Worm (Caenorhabditis elegans): Measurements from ENCODE around the gene F45E6.1.

Gene F45E6.1

DNA sequence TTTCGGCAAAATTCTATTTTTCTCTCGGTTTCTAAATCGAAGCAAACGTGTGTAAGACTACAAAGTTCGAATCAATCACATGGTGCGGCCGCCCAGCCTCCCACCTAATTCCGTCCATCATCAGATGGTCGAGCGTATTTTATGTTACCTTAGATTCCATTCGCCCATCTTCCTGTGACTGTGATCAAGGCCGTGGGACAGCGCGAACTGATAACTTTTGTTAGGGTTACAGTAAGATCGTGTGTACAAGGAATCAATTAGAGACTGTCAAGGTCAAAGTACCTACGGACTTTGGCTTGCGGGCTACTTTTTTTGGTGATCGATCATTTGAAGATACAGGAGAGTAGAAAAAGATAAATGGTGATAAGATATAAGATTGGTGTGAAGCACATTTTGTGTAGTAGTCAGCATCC is 45.8 kb upstream of the F45E6.1 start (continued):
- no peak for TF ChIP-seq hlh-17 (GFP tag; optimal IDR thresholded peaks at IDR 0.05; ENCODE audit: borderline replicate concordance)

DNA sequence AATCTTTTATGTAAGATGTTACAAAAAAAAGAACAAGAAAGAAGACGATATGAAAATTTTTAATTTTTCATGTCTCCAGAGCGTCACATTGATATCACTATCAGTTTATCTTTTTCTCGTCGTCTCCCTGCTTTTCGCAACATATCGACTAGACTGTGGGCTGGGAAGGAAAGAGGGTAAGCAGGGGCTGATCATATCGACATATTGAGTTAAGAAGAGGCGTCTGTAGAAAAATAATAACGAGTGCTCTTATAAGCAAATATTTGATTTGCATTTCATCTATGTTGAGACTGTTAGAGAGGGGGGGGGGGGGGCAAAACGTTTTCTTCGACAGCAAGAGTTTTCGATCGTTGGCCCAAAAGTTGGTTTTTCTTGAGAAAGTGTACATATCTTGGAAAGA is 41.7 kb upstream of the F45E6.1 start:
- TF ChIP-seq jun-1 (tag; optimal IDR thresholded peaks at IDR 0.05) (no peak), nhr-19 (GFP tag; conservative IDR thresholded peaks at IDR 0.05) (peak; percentile 34), lin-14 (GFP tag; optimal IDR thresholded peaks at IDR 0.05) (peak; percentile 33), lir-3 (tag; optimal IDR thresholded peaks at IDR 0.05; ENCODE audit: poor library complexity) (no peak), nhr-90 (tag; optimal IDR thresholded peaks at IDR 0.05; ENCODE audit: poor library complexity) (no peak), lsy-2 (tag; optimal IDR thresholded peaks at IDR 0.05) (peak in 1 of 2 experiments; percentile 4), egl-27 (tag; optimal IDR thresholded peaks at IDR 0.05) (peak in 1 of 2 experiments; percentile 10), tbx-2 (tag; optimal IDR thresholded peaks at IDR 0.05) (peak; percentile 5), nhr-85 (tag) (peak; percentile 19), nhr-20 (tag; optimal IDR thresholded peaks at IDR 0.05) (peak; percentile 71), vab-15 (tag; optimal IDR thresholded peaks at IDR 0.05) (no peak), lin-35 (GFP tag; optimal IDR thresholded peaks at IDR 0.05) (peak in 1 of 2 experiments; percentile 13), sox-4 (tag; optimal IDR thresholded peaks at IDR 0.05) (no peak), nhr-77 (tag; optimal IDR thresholded peaks at IDR 0.05) (peak; percentile 37), fkh-8 (tag; optimal IDR thresholded peaks at IDR 0.05) (no peak), lin-39 (tag; optimal IDR thresholded peaks at IDR 0.05) (no peak), mab-9 (GFP tag; IDR thresholded peaks at IDR 0.05) (no peak), sup-37 (GFP tag; optimal IDR thresholded peaks at IDR 0.05) (peak; percentile 8), elt-3 (tag; optimal IDR thresholded peaks at IDR 0.05) (peak in 2 of 6 experiments; percentile 7 to 20), alr-1 (tag; optimal IDR thresholded peaks at IDR 0.05; ENCODE audit: borderline replicate concordance) (no peak)

DNA sequence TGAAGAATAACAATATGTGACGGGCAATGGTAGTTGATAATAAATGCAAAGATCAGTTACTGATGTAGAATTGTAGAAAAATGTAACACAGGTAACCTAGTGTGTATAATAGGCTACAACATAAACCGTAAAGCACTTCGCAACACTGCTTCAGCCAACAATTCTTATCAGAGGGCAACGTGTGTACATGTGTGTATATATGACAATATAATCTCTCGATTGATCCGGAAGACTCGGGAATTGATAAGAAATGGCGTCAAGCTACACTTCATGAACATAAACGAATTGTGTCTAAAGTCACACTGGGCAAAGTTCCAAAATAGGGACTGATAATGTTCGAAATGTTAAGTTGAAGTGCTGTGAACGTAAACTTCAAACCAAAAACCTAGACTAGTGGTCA is 41.2 kb upstream of the F45E6.1 start:
- TF ChIP-seq nhr-19 (GFP tag; conservative IDR thresholded peaks at IDR 0.05) (no peak), zag-1 (tag; optimal IDR thresholded peaks at IDR 0.05) (no peak), ces-1 (GFP tag; optimal IDR thresholded peaks at IDR 0.05) (no peak), lin-14 (GFP tag; optimal IDR thresholded peaks at IDR 0.05) (no peak), elt-2 (tag; optimal IDR thresholded peaks at IDR 0.05) (peak; percentile 86), nhr-20 (tag; optimal IDR thresholded peaks at IDR 0.05) (no peak), egl-13 (tag; optimal IDR thresholded peaks at IDR 0.05) (no peak), mdl-1 (tag; optimal IDR thresholded peaks at IDR 0.05) (peak in 1 of 2 experiments; percentile 32), nhr-90 (tag; optimal IDR thresholded peaks at IDR 0.05; ENCODE audit: poor library complexity) (no peak)

DNA sequence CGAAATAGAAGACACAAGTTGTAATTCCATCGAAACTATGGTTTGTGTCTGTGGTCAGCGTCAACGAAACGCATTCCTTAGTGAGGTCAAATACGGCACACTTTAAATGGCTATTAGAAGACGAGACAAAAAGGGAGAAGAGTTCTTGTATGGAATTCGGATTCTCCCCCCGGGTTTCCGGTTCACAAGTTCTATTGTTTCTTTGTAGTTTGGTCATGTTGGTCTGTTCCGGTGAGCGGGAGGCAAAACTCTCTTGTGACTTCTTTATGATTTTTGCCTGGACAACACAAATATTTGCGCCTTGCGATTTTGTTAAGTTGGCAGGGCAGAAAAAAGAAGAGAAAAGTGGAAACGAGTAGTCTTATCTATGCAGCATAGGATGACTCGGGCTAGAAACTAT is 40.6 kb upstream of the F45E6.1 start:
- TF ChIP-seq dpl-1 (GFP tag; optimal IDR thresholded peaks at IDR 0.05) (no peak), dsc-1 (tag; optimal IDR thresholded peaks at IDR 0.05) (no peak), mdl-1 (tag; optimal IDR thresholded peaks at IDR 0.05) (no peak), skn-1 (tag; optimal IDR thresholded peaks at IDR 0.05) (no peak), tbx-2 (tag; optimal IDR thresholded peaks at IDR 0.05) (peak; percentile 41), ztf-11 (tag; optimal IDR thresholded peaks at IDR 0.05) (no peak), unc-130 (tag; optimal IDR thresholded peaks at IDR 0.05) (peak; percentile 61), nhr-20 (tag; optimal IDR thresholded peaks at IDR 0.05) (peak; percentile 69), lin-14 (GFP tag; optimal IDR thresholded peaks at IDR 0.05) (peak; percentile 62), unc-86 (tag; optimal IDR thresholded peaks at IDR 0.05) (no peak), elt-3 (tag; optimal IDR thresholded peaks at IDR 0.05) (peak in 1 of 6 experiments; percentile 40), grh-1 (GFP tag; IDR thresholded peaks at IDR 0.05) (peak; percentile 35; the same call in 1 of the 2 replicates), irx-1 (tag; optimal IDR thresholded peaks at IDR 0.05) (no peak), ceh-90 (tag; optimal IDR thresholded peaks at IDR 0.05) (no peak), sup-37 (GFP tag; optimal IDR thresholded peaks at IDR 0.05) (no peak), lin-15B (tag; optimal IDR thresholded peaks at IDR 0.05) (no peak), xbp-1 (tag; optimal IDR thresholded peaks at IDR 0.05) (no peak), snu-23 (GFP tag; optimal IDR thresholded peaks at IDR 0.05) (peak; percentile 29), zag-1 (tag; optimal IDR thresholded peaks at IDR 0.05) (no peak), jun-1 (tag; optimal IDR thresholded peaks at IDR 0.05) (no peak), nhr-71 (tag; optimal IDR thresholded peaks at IDR 0.05) (peak; percentile 65), unc-98 (GFP tag; IDR thresholded peaks at IDR 0.05) (no peak), nhr-12 (tag; optimal IDR thresholded peaks at IDR 0.05) (no peak), swsn-7 (tag; optimal IDR thresholded peaks at IDR 0.05) (no peak), nhr-85 (tag) (peak; percentile 93), fkh-4 (tag; optimal IDR thresholded peaks at IDR 0.05; ENCODE audit: borderline replicate concordance) (no peak), blmp-1 (tag; optimal IDR thresholded peaks at IDR 0.05) (peak; percentile 52), nhr-90 (tag; optimal IDR thresholded peaks at IDR 0.05; ENCODE audit: poor library complexity) (no peak), lsy-2 (tag; optimal IDR thresholded peaks at IDR 0.05) (no peak), lin-35 (GFP tag; optimal IDR thresholded peaks at IDR 0.05) (peak in 1 of 2 experiments; percentile 42)

Data from whole organism, L1 larva.